Worm (Caenorhabditis elegans) whole organism, mixed stage, embryonic: ENCODE measurements around the gene F17C11.4.
A peak's percentile ranks its signal among the peaks of the same experiment; 100 is the strongest.

Source experiments
- M03D4.4 ChIP-seq: sonication (generic microtip); optimal IDR thresholded peaks from 2 replicates; lab custom pipeline; 2017; ENCODE audit warnings: mild to moderate bottlenecking, missing genetic modification characterization, missing compliant biosample characterization
- bed-3 ChIP-seq: fragments of 200-800 bp; sonication (Bioruptor generic); optimal IDR thresholded peaks from 3 replicates; lab custom pipeline; 2018; ENCODE audit warnings: mild to moderate bottlenecking, missing genetic modification characterization, moderate library complexity, missing compliant biosample characterization
- blmp-1 ChIP-seq: fragments of 150-350 bp; optimal IDR thresholded peaks from 2 replicates; lab custom pipeline; 2014; ENCODE audit warnings: missing biosample characterization, missing genetic modification characterization
- ceh-39 ChIP-seq: fragments of 150-350 bp; optimal IDR thresholded peaks from 2 replicates; lab custom pipeline; 2014; ENCODE audit warnings: missing biosample characterization, missing genetic modification characterization
- ceh-43 ChIP-seq: fragments of 200-800 bp; sonication (Bioruptor generic); optimal IDR thresholded peaks from 2 replicates; lab custom pipeline; 2018; ENCODE audit warnings: mild to moderate bottlenecking, missing genetic modification characterization, moderate library complexity, missing compliant biosample characterization
- ceh-83 ChIP-seq: fragments of 200-800 bp; sonication (Bioruptor generic); optimal IDR thresholded peaks from 2 replicates; lab custom pipeline; 2018; ENCODE audit warnings: mild to moderate bottlenecking, missing genetic modification characterization, missing compliant biosample characterization
- ces-1 ChIP-seq: fragments of 150-350 bp; optimal IDR thresholded peaks from 2 replicates; lab custom pipeline; 2014; ENCODE audit warnings: missing biosample characterization, missing genetic modification reagents, missing genetic modification characterization
- cnd-1 ChIP-seq: fragments of 200-800 bp; sonication (Bioruptor generic); optimal IDR thresholded peaks from 2 replicates; lab custom pipeline; 2018; ENCODE audit warnings: mild to moderate bottlenecking, missing genetic modification characterization, missing compliant biosample characterization
- drap-1 ChIP-seq: fragments of 200-800 bp; sonication (Bioruptor generic); optimal IDR thresholded peaks from 3 replicates; lab custom pipeline; 2018; ENCODE audit warnings: mild to moderate bottlenecking, missing genetic modification characterization, missing compliant biosample characterization
- elt-1 ChIP-seq: sonication (generic microtip); optimal IDR thresholded peaks from 2 replicates; lab custom pipeline; 2017; ENCODE audit warnings: missing genetic modification characterization, mild to moderate bottlenecking, missing compliant biosample characterization, antibody characterized with exemption, moderate library complexity, borderline replicate concordance; ENCODE audit not compliant: insufficient read depth
- elt-3 ChIP-seq: fragments of 150-350 bp; optimal IDR thresholded peaks from 2 replicates; lab custom pipeline; 2014; ENCODE audit warnings: missing biosample characterization, missing genetic modification characterization
- flh-1 ChIP-seq: fragments of 200-800 bp; sonication (Bioruptor generic); optimal IDR thresholded peaks from 2 replicates; lab custom pipeline; 2018; ENCODE audit warnings: mild to moderate bottlenecking, missing genetic modification characterization, moderate library complexity, missing compliant biosample characterization
- ham-2 ChIP-seq: fragments of 200-800 bp; sonication (Bioruptor generic); optimal IDR thresholded peaks from 2 replicates; lab custom pipeline; 2018; ENCODE audit warnings: mild to moderate bottlenecking, missing genetic modification characterization, missing compliant biosample characterization
- hlh-1 ChIP-seq: fragments of 150-350 bp; optimal IDR thresholded peaks from 2 replicates; lab custom pipeline; 2014; ENCODE audit warnings: missing biosample characterization, missing genetic modification reagents, missing genetic modification characterization
- lin-13 ChIP-seq: fragments of 150-350 bp; optimal IDR thresholded peaks from 2 replicates; lab custom pipeline; 2014; ENCODE audit warnings: missing biosample characterization, missing genetic modification characterization
- lin-32 ChIP-seq: fragments of 200-800 bp; sonication (Bioruptor generic); optimal IDR thresholded peaks from 2 replicates; lab custom pipeline; 2018; ENCODE audit warnings: mild to moderate bottlenecking, missing genetic modification characterization, missing compliant biosample characterization
- lsy-2 ChIP-seq: fragments of 150-350 bp; optimal IDR thresholded peaks from 2 replicates; lab custom pipeline; 2014; ENCODE audit warnings: missing biosample characterization, missing genetic modification characterization
- mab-5 ChIP-seq: fragments of 150-350 bp; optimal IDR thresholded peaks from 2 replicates; lab custom pipeline; 2014; ENCODE audit warnings: missing biosample characterization, missing genetic modification characterization
- mep-1 ChIP-seq: fragments of 150-350 bp; optimal IDR thresholded peaks from 2 replicates; lab custom pipeline; 2017; ENCODE audit warnings: missing biosample characterization, missing genetic modification reagents, missing genetic modification characterization, inconsistent platforms
- mls-2 ChIP-seq: sonication (generic microtip); optimal IDR thresholded peaks from 2 replicates; lab custom pipeline; 2016; ENCODE audit warnings: mild to moderate bottlenecking, missing genetic modification characterization, moderate library complexity, missing compliant biosample characterization
- nhr-12 ChIP-seq: fragments of 150-350 bp; optimal IDR thresholded peaks from 2 replicates; lab custom pipeline; 2014; ENCODE audit warnings: missing biosample characterization, missing genetic modification characterization
- nhr-2 ChIP-seq: fragments of 150-350 bp; optimal IDR thresholded peaks from 2 replicates; lab custom pipeline; 2014; ENCODE audit warnings: missing biosample characterization, missing genetic modification characterization
- nhr-237 ChIP-seq: fragments of 150-350 bp; optimal IDR thresholded peaks from 2 replicates; lab custom pipeline; 2014; ENCODE audit warnings: missing biosample characterization, missing genetic modification characterization
- nhr-28 ChIP-seq: fragments of 150-350 bp; optimal IDR thresholded peaks from 2 replicates; lab custom pipeline; 2014; ENCODE audit warnings: missing biosample characterization, missing genetic modification characterization
- nhr-76 ChIP-seq: sonication (generic microtip); optimal IDR thresholded peaks from 2 replicates; lab custom pipeline; 2017; ENCODE audit warnings: missing biosample characterization, missing genetic modification characterization
- pha-4 ChIP-seq: fragments of 150-350 bp; optimal IDR thresholded peaks from 2 replicates; lab custom pipeline; 2018; ENCODE audit warnings: missing biosample characterization, missing genetic modification reagents, missing genetic modification characterization
- sem-2 ChIP-seq: fragments of 200-800 bp; sonication (Bioruptor generic); optimal IDR thresholded peaks from 2 replicates; lab custom pipeline; 2018; ENCODE audit warnings: mild to moderate bottlenecking, missing genetic modification characterization, missing compliant biosample characterization
- snpc-4 ChIP-seq: fragments of 150-350 bp; optimal IDR thresholded peaks from 2 replicates; lab custom pipeline; 2014; ENCODE audit warnings: missing biosample characterization, missing genetic modification characterization
- sptf-1 ChIP-seq: sonication (generic microtip); optimal IDR thresholded peaks from 2 replicates; lab custom pipeline; 2017; ENCODE audit warnings: mild to moderate bottlenecking, missing genetic modification characterization, moderate library complexity, missing compliant biosample characterization
- tbx-8 ChIP-seq: fragments of 200-800 bp; sonication (Bioruptor generic); optimal IDR thresholded peaks from 2 replicates; lab custom pipeline; 2018; ENCODE audit warnings: mild to moderate bottlenecking, missing genetic modification characterization, moderate library complexity, missing compliant biosample characterization
- unc-120 ChIP-seq: sonication (generic microtip); optimal IDR thresholded peaks from 2 replicates; lab custom pipeline; 2017; ENCODE audit warnings: missing genetic modification characterization, missing compliant biosample characterization; ENCODE audit not compliant: poor library complexity, severe bottlenecking
- unc-39 ChIP-seq: fragments of 150-350 bp; optimal IDR thresholded peaks from 2 replicates; lab custom pipeline; 2014; ENCODE audit warnings: missing biosample characterization, missing genetic modification characterization
- unc-62 ChIP-seq: fragments of 150-350 bp; optimal IDR thresholded peaks from 2 replicates; lab custom pipeline; 2014; ENCODE audit warnings: missing biosample characterization, missing genetic modification reagents, missing genetic modification characterization
- zip-8 ChIP-seq: fragments of 150-350 bp; optimal IDR thresholded peaks from 2 replicates; lab custom pipeline; 2014; ENCODE audit warnings: missing biosample characterization, missing genetic modification characterization
- ztf-11 ChIP-seq: fragments of 150-350 bp; optimal IDR thresholded peaks from 2 replicates; lab custom pipeline; 2014; ENCODE audit warnings: missing biosample characterization, missing genetic modification characterization

Gene F17C11.4

ce11 chrV:10965501-10965900 is 13.8 kb downstream of the F17C11.4 start, which contains the start of the genes ctf-4 and eef-1G:
TSS of gene ctf-4 (minus strand) at chrV:10965539.
TSS of gene eef-1G (plus strand) at chrV:10965719.
- TF ChIP-seq ceh-43 (GFP tag; lab: Kevin White, UChicago) (no peak), mls-2 (tag; lab: Kevin White, UChicago) (no peak), zip-8 (tag; lab: Kevin White, UChicago) (no peak), unc-62 (GFP tag; lab: Kevin White, UChicago) (no peak), cnd-1 (peak; percentile 47), hlh-1 (peak; percentile 81), flh-1 (GFP tag; lab: Kevin White, UChicago) (no peak), elt-3 (tag; lab: Kevin White, UChicago) (peak; percentile 62), mab-5 (tag; lab: Kevin White, UChicago) (no peak), lin-13 (tag; lab: Kevin White, UChicago) (peak; percentile 96), sem-2 (GFP tag; lab: Kevin White, UChicago) (no peak), nhr-237 (tag; lab: Kevin White, UChicago) (peak; percentile 94), ztf-11 (no peak), M03D4.4 (peak; percentile 53), lin-32 (GFP tag; lab: Kevin White, UChicago) (no peak), mep-1 (tag; lab: Kevin White, UChicago) (peak; percentile 98), snpc-4 (tag; lab: Kevin White, UChicago) (no peak), drap-1 (GFP tag; lab: Kevin White, UChicago) (peak; percentile 39), ham-2 (GFP tag; lab: Kevin White, UChicago) (peak; percentile 20), ceh-39 (tag; lab: Kevin White, UChicago) (no peak), sptf-1 (tag; lab: Kevin White, UChicago) (no peak), lsy-2 (tag; lab: Kevin White, UChicago) (no peak), nhr-12 (tag; lab: Kevin White, UChicago) (no peak), bed-3 (GFP tag; lab: Kevin White, UChicago) (no peak), tbx-8 (GFP tag; lab: Kevin White, UChicago) (no peak), unc-39 (tag; lab: Kevin White, UChicago) (no peak), elt-1 (tag; lab: Kevin White, UChicago) (no peak), blmp-1 (tag; lab: Kevin White, UChicago) (no peak), nhr-2 (tag; lab: Kevin White, UChicago) (no peak), nhr-76 (no peak), ceh-83 (GFP tag; lab: Kevin White, UChicago) (no peak), unc-120 (tag; lab: Kevin White, UChicago) (peak; percentile 23), pha-4 (tag; lab: Kevin White, UChicago) (peak; percentile 97), nhr-28 (no peak), ces-1 (no peak)

ce11 chrV:10966874-10967273 is 15.2 kb downstream of the F17C11.4 start:
- TF ChIP-seq unc-120 (tag; lab: Kevin White, UChicago) (no peak), nhr-28 (no peak), nhr-237 (tag; lab: Kevin White, UChicago) (no peak), lin-13 (tag; lab: Kevin White, UChicago) (no peak), pha-4 (tag; lab: Kevin White, UChicago) (no peak), cnd-1 (no peak), ces-1 (no peak), mls-2 (tag; lab: Kevin White, UChicago) (no peak), mab-5 (tag; lab: Kevin White, UChicago) (no peak), nhr-2 (tag; lab: Kevin White, UChicago) (no peak), hlh-1 (no peak), elt-3 (tag; lab: Kevin White, UChicago) (no peak), tbx-8 (GFP tag; lab: Kevin White, UChicago) (no peak), zip-8 (tag; lab: Kevin White, UChicago) (no peak), sem-2 (GFP tag; lab: Kevin White, UChicago) (no peak)

- TF ChIP-seq M03D4.4, result no peak
- no peak for TF ChIP-seq ceh-83 (GFP tag; lab: Kevin White, UChicago)
- no peak for TF ChIP-seq flh-1 (GFP tag; lab: Kevin White, UChicago)
- no peak for TF ChIP-seq blmp-1 (tag; lab: Kevin White, UChicago)
- no peak for TF ChIP-seq ham-2 (GFP tag; lab: Kevin White, UChicago)
- no peak for TF ChIP-seq nhr-76
- TF ChIP-seq ces-1, result no peak
These were observed 16.1 kb downstream of the F17C11.4 start for ce11 chrV:10967594-10968273.
